Worm (Caenorhabditis elegans) whole organism, mixed stage, embryonic: Measurements from ENCODE around the gene C17B7.9.

Experiments
- M03D4.4 ChIP-seq: sonication (generic microtip); optimal IDR thresholded peaks from 2 replicates; lab custom pipeline; 2017; ENCODE audit warnings: mild to moderate bottlenecking, missing genetic modification characterization, missing compliant biosample characterization
- bed-3 ChIP-seq: fragments of 200-800 bp; sonication (Bioruptor generic); optimal IDR thresholded peaks from 3 replicates; lab custom pipeline; 2018; ENCODE audit warnings: mild to moderate bottlenecking, missing genetic modification characterization, moderate library complexity, missing compliant biosample characterization
- blmp-1 ChIP-seq: fragments of 150-350 bp; optimal IDR thresholded peaks from 2 replicates; lab custom pipeline; 2014; ENCODE audit warnings: missing biosample characterization, missing genetic modification characterization
- ceh-43 ChIP-seq: fragments of 200-800 bp; sonication (Bioruptor generic); optimal IDR thresholded peaks from 2 replicates; lab custom pipeline; 2018; ENCODE audit warnings: mild to moderate bottlenecking, missing genetic modification characterization, moderate library complexity, missing compliant biosample characterization
- ceh-83 ChIP-seq: fragments of 200-800 bp; sonication (Bioruptor generic); optimal IDR thresholded peaks from 2 replicates; lab custom pipeline; 2018; ENCODE audit warnings: mild to moderate bottlenecking, missing genetic modification characterization, missing compliant biosample characterization
- cnd-1 ChIP-seq: fragments of 200-800 bp; sonication (Bioruptor generic); optimal IDR thresholded peaks from 2 replicates; lab custom pipeline; 2018; ENCODE audit warnings: mild to moderate bottlenecking, missing genetic modification characterization, missing compliant biosample characterization
- drap-1 ChIP-seq: fragments of 200-800 bp; sonication (Bioruptor generic); optimal IDR thresholded peaks from 3 replicates; lab custom pipeline; 2018; ENCODE audit warnings: mild to moderate bottlenecking, missing genetic modification characterization, missing compliant biosample characterization
- elt-1 ChIP-seq: sonication (generic microtip); optimal IDR thresholded peaks from 2 replicates; lab custom pipeline; 2017; ENCODE audit warnings: missing genetic modification characterization, mild to moderate bottlenecking, missing compliant biosample characterization, antibody characterized with exemption, moderate library complexity, borderline replicate concordance; ENCODE audit not compliant: insufficient read depth
- elt-3 ChIP-seq: fragments of 150-350 bp; optimal IDR thresholded peaks from 2 replicates; lab custom pipeline; 2014; ENCODE audit warnings: missing biosample characterization, missing genetic modification characterization
- flh-1 ChIP-seq: fragments of 200-800 bp; sonication (Bioruptor generic); optimal IDR thresholded peaks from 2 replicates; lab custom pipeline; 2018; ENCODE audit warnings: mild to moderate bottlenecking, missing genetic modification characterization, moderate library complexity, missing compliant biosample characterization
- ham-2 ChIP-seq: fragments of 200-800 bp; sonication (Bioruptor generic); optimal IDR thresholded peaks from 2 replicates; lab custom pipeline; 2018; ENCODE audit warnings: mild to moderate bottlenecking, missing genetic modification characterization, missing compliant biosample characterization
- hlh-1 ChIP-seq: fragments of 150-350 bp; optimal IDR thresholded peaks from 2 replicates; lab custom pipeline; 2014; ENCODE audit warnings: missing biosample characterization, missing genetic modification reagents, missing genetic modification characterization
- lin-13 ChIP-seq: fragments of 150-350 bp; optimal IDR thresholded peaks from 2 replicates; lab custom pipeline; 2014; ENCODE audit warnings: missing biosample characterization, missing genetic modification characterization
- lin-32 ChIP-seq: fragments of 200-800 bp; sonication (Bioruptor generic); optimal IDR thresholded peaks from 2 replicates; lab custom pipeline; 2018; ENCODE audit warnings: mild to moderate bottlenecking, missing genetic modification characterization, missing compliant biosample characterization
- mab-5 ChIP-seq: fragments of 150-350 bp; optimal IDR thresholded peaks from 2 replicates; lab custom pipeline; 2014; ENCODE audit warnings: missing biosample characterization, missing genetic modification characterization
- mep-1 ChIP-seq: fragments of 150-350 bp; optimal IDR thresholded peaks from 2 replicates; lab custom pipeline; 2017; ENCODE audit warnings: missing biosample characterization, missing genetic modification reagents, missing genetic modification characterization, inconsistent platforms
- mls-2 ChIP-seq: sonication (generic microtip); optimal IDR thresholded peaks from 2 replicates; lab custom pipeline; 2016; ENCODE audit warnings: mild to moderate bottlenecking, missing genetic modification characterization, moderate library complexity, missing compliant biosample characterization
- nhr-12 ChIP-seq: fragments of 150-350 bp; optimal IDR thresholded peaks from 2 replicates; lab custom pipeline; 2014; ENCODE audit warnings: missing biosample characterization, missing genetic modification characterization
- nhr-2 ChIP-seq: fragments of 150-350 bp; optimal IDR thresholded peaks from 2 replicates; lab custom pipeline; 2014; ENCODE audit warnings: missing biosample characterization, missing genetic modification characterization
- nhr-28 ChIP-seq: fragments of 150-350 bp; optimal IDR thresholded peaks from 2 replicates; lab custom pipeline; 2014; ENCODE audit warnings: missing biosample characterization, missing genetic modification characterization
- nhr-76 ChIP-seq: sonication (generic microtip); optimal IDR thresholded peaks from 2 replicates; lab custom pipeline; 2017; ENCODE audit warnings: missing biosample characterization, missing genetic modification characterization
- pha-4 ChIP-seq: fragments of 150-350 bp; optimal IDR thresholded peaks from 2 replicates; lab custom pipeline; 2018; ENCODE audit warnings: missing biosample characterization, missing genetic modification reagents, missing genetic modification characterization
- sem-2 ChIP-seq: fragments of 200-800 bp; sonication (Bioruptor generic); optimal IDR thresholded peaks from 2 replicates; lab custom pipeline; 2018; ENCODE audit warnings: mild to moderate bottlenecking, missing genetic modification characterization, missing compliant biosample characterization
- snpc-4 ChIP-seq: fragments of 150-350 bp; optimal IDR thresholded peaks from 2 replicates; lab custom pipeline; 2014; ENCODE audit warnings: missing biosample characterization, missing genetic modification characterization
- sptf-1 ChIP-seq: sonication (generic microtip); optimal IDR thresholded peaks from 2 replicates; lab custom pipeline; 2017; ENCODE audit warnings: mild to moderate bottlenecking, missing genetic modification characterization, moderate library complexity, missing compliant biosample characterization
- unc-39 ChIP-seq: fragments of 150-350 bp; optimal IDR thresholded peaks from 2 replicates; lab custom pipeline; 2014; ENCODE audit warnings: missing biosample characterization, missing genetic modification characterization
- unc-62 ChIP-seq: fragments of 150-350 bp; optimal IDR thresholded peaks from 2 replicates; lab custom pipeline; 2014; ENCODE audit warnings: missing biosample characterization, missing genetic modification reagents, missing genetic modification characterization
- zip-8 ChIP-seq: fragments of 150-350 bp; optimal IDR thresholded peaks from 2 replicates; lab custom pipeline; 2014; ENCODE audit warnings: missing biosample characterization, missing genetic modification characterization

Gene C17B7.9

ce11 chrV:3349877-3350276 is 18.0 kb upstream of the C17B7.9 start, which contains the start of gene C17B7.15:
TSS of gene C17B7.15 (plus strand) at chrV:3350177.
- TF ChIP-seq mep-1 (tag; lab: Kevin White, UChicago) (no peak), drap-1 (GFP tag; lab: Kevin White, UChicago) (no peak), sem-2 (GFP tag; lab: Kevin White, UChicago) (no peak), nhr-28 (no peak), cnd-1 (tag; lab: Kevin White, UChicago) (no peak), mab-5 (tag; lab: Kevin White, UChicago) (no peak), nhr-76 (tag; lab: Kevin White, UChicago) (no peak), ceh-83 (GFP tag; lab: Kevin White, UChicago) (no peak), unc-62 (no peak), sptf-1 (no peak), hlh-1 (tag; lab: Kevin White, UChicago) (no peak), ham-2 (no peak), nhr-12 (no peak), elt-1 (tag; lab: Kevin White, UChicago) (no peak), M03D4.4 (tag; lab: Kevin White, UChicago) (no peak)

- no peak for TF ChIP-seq M03D4.4 (tag; lab: Kevin White, UChicago)
- TF ChIP-seq elt-3 (tag; lab: Kevin White, UChicago) = no peak
- TF ChIP-seq cnd-1 (tag; lab: Kevin White, UChicago) = no peak
- TF ChIP-seq ceh-43 (GFP tag; lab: Kevin White, UChicago) = no peak
Measured at ce11 chrV:3347486-3347885, 15.6 kb upstream of the C17B7.9 start.

- no peak for TF ChIP-seq lin-13
- TF ChIP-seq flh-1 (GFP tag; lab: Kevin White, UChicago) = no peak
- no peak for TF ChIP-seq mls-2 (tag; lab: Kevin White, UChicago)
- no peak for TF ChIP-seq cnd-1 (tag; lab: Kevin White, UChicago)
- no peak for TF ChIP-seq sptf-1
- TF ChIP-seq nhr-28 = no peak
- TF ChIP-seq ceh-43 (GFP tag; lab: Kevin White, UChicago) = no peak
- TF ChIP-seq mab-5 (tag; lab: Kevin White, UChicago) = no peak
- no peak for TF ChIP-seq nhr-12
Measured at ce11 chrV:3346434-3347019, 14.6 kb upstream of the C17B7.9 start, which contains the start of gene fbxa-65. TSS of gene fbxa-65 (minus strand) at chrV:3346484.

DNA sequence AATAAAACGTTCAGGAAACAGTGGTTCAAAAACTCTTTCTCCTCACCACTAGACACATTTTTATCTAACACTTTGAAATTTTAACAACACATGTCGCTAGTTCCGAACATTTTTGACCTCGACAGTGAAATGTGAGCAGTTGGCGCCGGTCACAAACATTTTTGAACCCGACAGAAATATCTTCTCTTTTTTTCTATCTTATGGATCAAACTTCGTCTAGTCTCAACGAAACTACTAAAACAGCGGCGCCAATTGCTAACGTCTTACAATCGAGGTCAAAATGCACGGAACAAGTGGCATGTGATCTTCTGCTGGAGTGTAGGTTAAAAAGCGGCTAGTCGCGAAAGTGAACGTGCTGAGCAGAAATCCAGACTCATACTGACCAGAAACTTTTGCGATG is 12.1 kb upstream of the C17B7.9 start:
- TF ChIP-seq pha-4 (tag; lab: Kevin White, UChicago) (no peak), ceh-83 (GFP tag; lab: Kevin White, UChicago) (no peak), unc-39 (tag; lab: Kevin White, UChicago) (no peak)

- TF ChIP-seq zip-8 (tag; lab: Kevin White, UChicago) = no peak
- TF ChIP-seq unc-39 (tag; lab: Kevin White, UChicago) = no peak
- no peak for TF ChIP-seq ceh-43 (GFP tag; lab: Kevin White, UChicago)
- no peak for TF ChIP-seq mab-5 (tag; lab: Kevin White, UChicago)
- no peak for TF ChIP-seq blmp-1 (tag; lab: Kevin White, UChicago)
- no peak for TF ChIP-seq M03D4.4 (tag; lab: Kevin White, UChicago)
- no peak for TF ChIP-seq snpc-4 (tag; lab: Kevin White, UChicago)
- TF ChIP-seq flh-1 (GFP tag; lab: Kevin White, UChicago) = no peak
- no peak for TF ChIP-seq hlh-1 (tag; lab: Kevin White, UChicago)
- TF ChIP-seq nhr-2 (tag; lab: Kevin White, UChicago) = no peak
- no peak for TF ChIP-seq nhr-28
- TF ChIP-seq sptf-1 = no peak
- no peak for TF ChIP-seq bed-3 (GFP tag; lab: Kevin White, UChicago)
- TF ChIP-seq mls-2 (tag; lab: Kevin White, UChicago) = no peak
- no peak for TF ChIP-seq sem-2 (GFP tag; lab: Kevin White, UChicago)
- TF ChIP-seq elt-1 (tag; lab: Kevin White, UChicago) = no peak
- TF ChIP-seq nhr-76 (tag; lab: Kevin White, UChicago) = no peak
- no peak for TF ChIP-seq ceh-83 (GFP tag; lab: Kevin White, UChicago)
Measured at ce11 chrV:3342504-3342903, 10.6 kb upstream of the C17B7.9 start, which contains the start of gene C17B7.3. TSS of gene C17B7.3 (plus strand) at chrV:3342804.

- TF ChIP-seq elt-1 (tag; lab: Kevin White, UChicago) (no peak), ceh-83 (GFP tag; lab: Kevin White, UChicago) (no peak), nhr-12 (no peak), pha-4 (tag; lab: Kevin White, UChicago) (no peak), lin-32 (GFP tag; lab: Kevin White, UChicago) (no peak), M03D4.4 (tag; lab: Kevin White, UChicago) (no peak), flh-1 (GFP tag; lab: Kevin White, UChicago) (no peak), mep-1 (tag; lab: Kevin White, UChicago) (no peak), unc-62 (no peak)
Measured at ce11 chrV:3341906-3342305, 10.0 kb upstream of the C17B7.9 start, which contains the start of gene C17B7.10. TSS of gene C17B7.10 (minus strand) at chrV:3342006.
